Worm (Caenorhabditis elegans) whole organism, mixed stage, embryonic: ENCODE data around the gene ttbk-2.1.

ENCODE experiments used
- blmp-1 ChIP-seq: fragments of 150-350 bp; optimal IDR thresholded peaks from 2 replicates; lab custom pipeline; 2014; ENCODE audit warnings: missing biosample characterization, missing genetic modification characterization
- ceh-43 ChIP-seq: fragments of 200-800 bp; sonication (Bioruptor generic); optimal IDR thresholded peaks from 2 replicates; lab custom pipeline; 2018; ENCODE audit warnings: mild to moderate bottlenecking, missing genetic modification characterization, moderate library complexity, missing compliant biosample characterization
- cnd-1 ChIP-seq: fragments of 200-800 bp; sonication (Bioruptor generic); optimal IDR thresholded peaks from 2 replicates; lab custom pipeline; 2018; ENCODE audit warnings: mild to moderate bottlenecking, missing genetic modification characterization, missing compliant biosample characterization
- drap-1 ChIP-seq: fragments of 200-800 bp; sonication (Bioruptor generic); optimal IDR thresholded peaks from 3 replicates; lab custom pipeline; 2018; ENCODE audit warnings: mild to moderate bottlenecking, missing genetic modification characterization, missing compliant biosample characterization
- lsy-2 ChIP-seq: fragments of 150-350 bp; optimal IDR thresholded peaks from 2 replicates; lab custom pipeline; 2014; ENCODE audit warnings: missing biosample characterization, missing genetic modification characterization
- nhr-12 ChIP-seq: fragments of 150-350 bp; optimal IDR thresholded peaks from 2 replicates; lab custom pipeline; 2014; ENCODE audit warnings: missing biosample characterization, missing genetic modification characterization
- snpc-4 ChIP-seq: fragments of 150-350 bp; optimal IDR thresholded peaks from 2 replicates; lab custom pipeline; 2014; ENCODE audit warnings: missing biosample characterization, missing genetic modification characterization
- unc-39 ChIP-seq: fragments of 150-350 bp; optimal IDR thresholded peaks from 2 replicates; lab custom pipeline; 2014; ENCODE audit warnings: missing biosample characterization, missing genetic modification characterization
- unc-62 ChIP-seq: fragments of 150-350 bp; optimal IDR thresholded peaks from 2 replicates; lab custom pipeline; 2014; ENCODE audit warnings: missing biosample characterization, missing genetic modification reagents, missing genetic modification characterization

ce11 chrIV:5291207-5291606, 32.7 kb downstream of the ttbk-2.1 start:
- TF ChIP-seq lsy-2 = no peak
- TF ChIP-seq snpc-4 (tag; lab: Kevin White, UChicago) = no peak
- TF ChIP-seq nhr-12 (tag; lab: Kevin White, UChicago) = no peak
- no peak for TF ChIP-seq unc-62 (GFP tag; lab: Kevin White, UChicago)
- TF ChIP-seq drap-1 (GFP tag; lab: Kevin White, UChicago) = no peak
- TF ChIP-seq blmp-1 (tag; lab: Kevin White, UChicago) = no peak
- no peak for TF ChIP-seq unc-39
- TF ChIP-seq cnd-1 (tag; lab: Kevin White, UChicago) = no peak
- TF ChIP-seq ceh-43 (GFP tag; lab: Kevin White, UChicago) = no peak
